Fruit fly (Drosophila melanogaster) whole organism, embryonic: Measurements from ENCODE around the gene Cpr67Fa1.

ENCODE experiments used
- Atf3 ChIP-seq: fragments of 200-800 bp; sonication (Bioruptor generic); optimal IDR thresholded peaks from 3 replicates; lab custom pipeline; 2016; ENCODE audit warnings: missing biosample characterization, missing genetic modification characterization
- B-H1 ChIP-seq: fragments of 200-800 bp; sonication (Bioruptor generic); IDR thresholded peaks from 3 replicates; pipeline ENCODE4 v1.3.6; 2022; ENCODE audit warnings: missing biosample characterization, missing genetic modification characterization
- Blimp-1 ChIP-seq: fragments of 200-800 bp; sonication (Bioruptor generic); optimal IDR thresholded peaks from 3 replicates; lab custom pipeline; 2018; ENCODE audit warnings: missing biosample characterization, missing genetic modification characterization, mild to moderate bottlenecking, moderate library complexity, missing genetic modification reagents
- CG10209 ChIP-seq: fragments of 200-800 bp; sonication (Bioruptor generic); optimal IDR thresholded peaks from 3 replicates; lab custom pipeline; 2017; ENCODE audit warnings: missing biosample characterization, mild to moderate bottlenecking, missing genetic modification characterization, missing genetic modification reagents
- CG10654 ChIP-seq: fragments of 200-800 bp; sonication (Bioruptor generic); optimal IDR thresholded peaks from 2 replicates; lab custom pipeline; 2016; ENCODE audit warnings: missing biosample characterization, missing genetic modification characterization
- CG12104 ChIP-seq: fragments of 200-800 bp; sonication (Bioruptor generic); optimal IDR thresholded peaks from 3 replicates; lab custom pipeline; 2016; ENCODE audit warnings: missing biosample characterization, missing genetic modification characterization
- CG13775 ChIP-seq: fragments of 200-800 bp; sonication (Bioruptor generic); optimal IDR thresholded peaks from 3 replicates; lab custom pipeline; 2017; ENCODE audit warnings: missing biosample characterization, mild to moderate bottlenecking, missing genetic modification characterization
- CG13894 ChIP-seq: fragments of 200-800 bp; sonication (Bioruptor generic); optimal IDR thresholded peaks from 3 replicates; lab custom pipeline; 2018; ENCODE audit warnings: missing biosample characterization, mild to moderate bottlenecking, missing genetic modification characterization, moderate library complexity
- CG15514 ChIP-seq: fragments of 200-800 bp; sonication (Bioruptor generic); optimal IDR thresholded peaks from 3 replicates; lab custom pipeline; 2017; ENCODE audit warnings: missing biosample characterization, missing genetic modification characterization, mild to moderate bottlenecking, moderate library complexity, missing genetic modification reagents
- CG15601 ChIP-seq: fragments of 200-800 bp; sonication (Bioruptor generic); optimal IDR thresholded peaks from 3 replicates; lab custom pipeline; 2019; ENCODE audit warnings: missing biosample characterization, mild to moderate bottlenecking, missing genetic modification characterization, moderate library complexity
- CG30431 ChIP-seq: fragments of 200-800 bp; sonication (Bioruptor generic); optimal IDR thresholded peaks from 2 replicates; lab custom pipeline; 2017; ENCODE audit warnings: missing biosample characterization, missing genetic modification characterization
- CG32772 ChIP-seq: fragments of 200-800 bp; sonication (Bioruptor generic); IDR thresholded peaks from 2 replicates; pipeline ENCODE4 v1.3.6; 2022; ENCODE audit warnings: missing biosample characterization, missing genetic modification characterization
- CG4707 ChIP-seq: fragments of 200-800 bp; sonication (Bioruptor generic); optimal IDR thresholded peaks from 2 replicates; lab custom pipeline; 2018; ENCODE audit warnings: missing biosample characterization, mild to moderate bottlenecking, missing genetic modification characterization, moderate library complexity
- CG6813 ChIP-seq: fragments of 200-800 bp; sonication (Bioruptor generic); optimal IDR thresholded peaks from 2 replicates; lab custom pipeline; 2017; ENCODE audit warnings: missing biosample characterization, missing genetic modification characterization, mild to moderate bottlenecking, moderate library complexity, missing genetic modification reagents
- CG7357 ChIP-seq: fragments of 200-800 bp; sonication (Bioruptor generic); IDR thresholded peaks from 3 replicates; pipeline ENCODE4 v1.3.6; 2022; ENCODE audit warnings: missing biosample characterization, missing genetic modification characterization
- CG8290 ChIP-seq, 3 experiments: fragments of 200-800 bp; sonication (Bioruptor generic); optimal IDR thresholded peaks; 2 replicates each; lab custom pipeline; 2016 to 2019; ENCODE audit warnings: missing biosample characterization in 3 of 3, missing genetic modification characterization in 3 of 3, mild to moderate bottlenecking in 2 of 3, moderate library complexity in 1 of 3
- CG9727 ChIP-seq: fragments of 200-800 bp; sonication (Bioruptor generic); optimal IDR thresholded peaks from 3 replicates; lab custom pipeline; 2017; ENCODE audit warnings: missing biosample characterization, mild to moderate bottlenecking, missing genetic modification characterization
- Chrac-16 ChIP-seq: fragments of 200-800 bp; sonication (Bioruptor generic); optimal IDR thresholded peaks from 3 replicates; lab custom pipeline; 2016; ENCODE audit warnings: missing biosample characterization, missing genetic modification characterization
- Dad ChIP-seq: fragments of 200-800 bp; sonication (Bioruptor generic); optimal IDR thresholded peaks from 3 replicates; lab custom pipeline; 2016; ENCODE audit warnings: missing biosample characterization, missing genetic modification characterization
- Dp ChIP-seq: fragments of 200-800 bp; sonication (Bioruptor generic); optimal IDR thresholded peaks from 2 replicates; lab custom pipeline; 2018; ENCODE audit warnings: missing biosample characterization, mild to moderate bottlenecking, missing genetic modification characterization, moderate library complexity
- Dref ChIP-seq: fragments of 200-800 bp; sonication (Bioruptor generic); IDR thresholded peaks from 2 replicates; pipeline ENCODE4 v1.3.6; 2022; ENCODE audit warnings: missing biosample characterization, missing genetic modification characterization
- Eip74EF ChIP-seq, 2 experiments: fragments of 200-800 bp in 1 of 2; fragments of >200 bp in 1 of 2; sonication (Bioruptor generic) in 1 of 2; optimal IDR thresholded peaks; 2 replicates each; lab custom pipeline; 2017 to 2019; ENCODE audit warnings: missing biosample characterization in 2 of 2, missing genetic modification characterization in 2 of 2, mild to moderate bottlenecking in 1 of 2, moderate library complexity in 1 of 2
- Hr78 ChIP-seq, 2 experiments: fragments of 200-800 bp in 1 of 2; fragments of >200 bp in 1 of 2; sonication (Bioruptor generic) in 1 of 2; optimal IDR thresholded peaks; 2 replicates each; lab custom pipeline; 2017 to 2019; ENCODE audit warnings: missing biosample characterization in 2 of 2, missing genetic modification characterization in 2 of 2, mild to moderate bottlenecking in 1 of 2, moderate library complexity in 1 of 2
- Max ChIP-seq: fragments of 200-800 bp; sonication (Bioruptor generic); optimal IDR thresholded peaks from 2 replicates; lab custom pipeline; 2016; ENCODE audit warnings: missing biosample characterization, mild to moderate bottlenecking, missing genetic modification characterization
- Nf-YC ChIP-seq: fragments of 200-800 bp; optimal IDR thresholded peaks from 3 replicates; lab custom pipeline; 2019; ENCODE audit warnings: missing biosample characterization, mild to moderate bottlenecking, missing genetic modification characterization, moderate library complexity
- Oli ChIP-seq: fragments of 200-800 bp; sonication (Bioruptor generic); optimal IDR thresholded peaks from 2 replicates; lab custom pipeline; 2018; ENCODE audit warnings: missing biosample characterization, mild to moderate bottlenecking, missing genetic modification characterization, moderate library complexity
- Opbp ChIP-seq: fragments of 200-800 bp; sonication (Bioruptor generic); IDR thresholded peaks from 3 replicates; pipeline ENCODE4 v1.3.6; 2022; ENCODE audit warnings: missing biosample characterization, missing genetic modification characterization; ENCODE audit not compliant: partially characterized antibody
- Pdp1 ChIP-seq, 2 experiments: fragments of 200-800 bp; sonication (Bioruptor generic); optimal IDR thresholded peaks; 3 replicates each; lab custom pipeline; 2016; ENCODE audit warnings: missing biosample characterization in 2 of 2, missing genetic modification characterization in 2 of 2, mild to moderate bottlenecking in 1 of 2, moderate library complexity in 1 of 2
- Ravus ChIP-seq: fragments of 200-800 bp; sonication (Bioruptor generic); IDR thresholded peaks from 2 replicates; pipeline ENCODE4 v1.3.6; 2022; ENCODE audit warnings: missing biosample characterization, missing genetic modification characterization
- Rfx ChIP-seq: fragments of 200-800 bp; sonication (Bioruptor generic); IDR thresholded peaks from 2 replicates; pipeline ENCODE4 v1.3.6; 2022; ENCODE audit warnings: missing biosample characterization, missing genetic modification characterization
- Side ChIP-seq: fragments of 200-800 bp; sonication (Bioruptor generic); optimal IDR thresholded peaks from 2 replicates; lab custom pipeline; 2016; ENCODE audit warnings: missing biosample characterization, missing genetic modification characterization
- Taf1 ChIP-seq: fragments of 200-800 bp; sonication (Bioruptor generic); IDR thresholded peaks from 2 replicates; pipeline ENCODE4 v1.3.6; 2022; ENCODE audit warnings: missing biosample characterization, missing genetic modification characterization
- ap ChIP-seq: fragments of 200-800 bp; sonication (Bioruptor generic); IDR thresholded peaks from 2 replicates; pipeline ENCODE4 v1.3.6; 2022; ENCODE audit warnings: missing biosample characterization, missing genetic modification characterization
- disco-r ChIP-seq: fragments of 200-800 bp; sonication (Bioruptor generic); optimal IDR thresholded peaks from 2 replicates; lab custom pipeline; 2016; ENCODE audit warnings: missing biosample characterization, missing genetic modification characterization
- ewg ChIP-seq: fragments of 200-800 bp; sonication (Bioruptor generic); optimal IDR thresholded peaks from 3 replicates; lab custom pipeline; 2017; ENCODE audit warnings: mild to moderate bottlenecking, missing biosample characterization, missing genetic modification reagents, missing genetic modification characterization
- jing ChIP-seq: fragments of 200-800 bp; sonication (Bioruptor generic); optimal IDR thresholded peaks from 2 replicates; lab custom pipeline; 2018; ENCODE audit warnings: missing biosample characterization, mild to moderate bottlenecking, missing genetic modification characterization
- lab ChIP-seq: fragments of 200-800 bp; sonication (Bioruptor generic); optimal IDR thresholded peaks from 3 replicates; lab custom pipeline; 2017; ENCODE audit warnings: missing biosample characterization, missing genetic modification characterization, mild to moderate bottlenecking, moderate library complexity, missing genetic modification reagents
- lbe ChIP-seq: fragments of 200-800 bp; sonication (Bioruptor generic); optimal IDR thresholded peaks from 2 replicates; lab custom pipeline; 2016; ENCODE audit warnings: missing biosample characterization, mild to moderate bottlenecking, missing genetic modification characterization
- nerfin-1 ChIP-seq: fragments of 200-800 bp; sonication (Bioruptor generic); optimal IDR thresholded peaks from 3 replicates; lab custom pipeline; 2019; ENCODE audit warnings: missing biosample characterization, mild to moderate bottlenecking, missing genetic modification characterization, moderate library complexity
- prd ChIP-seq, 3 experiments: fragments of >200 bp in 2 of 3; fragments of 200-800 bp in 1 of 3; sonication (Bioruptor generic) in 1 of 3; optimal IDR thresholded peaks in 2 of 3; IDR thresholded peaks in 1 of 3; 2 replicates in 2 of 3; 3 replicates in 1 of 3; pipeline versions ENCODE4 v1.3.6 to Lab custom; 2017 to 2022; ENCODE audit warnings: missing biosample characterization in 1 of 3, missing genetic modification characterization in 1 of 3
- sd ChIP-seq: fragments of 200-800 bp; sonication (Bioruptor generic); optimal IDR thresholded peaks from 3 replicates; lab custom pipeline; 2018; ENCODE audit warnings: missing biosample characterization, mild to moderate bottlenecking, missing genetic modification characterization, moderate library complexity
- sens-2 ChIP-seq: fragments of 200-800 bp; sonication (Bioruptor generic); IDR thresholded peaks from 2 replicates; pipeline ENCODE4 v1.3.6; 2022; ENCODE audit warnings: missing biosample characterization, missing genetic modification characterization
- sima ChIP-seq: fragments of 200-800 bp; sonication (Bioruptor generic); optimal IDR thresholded peaks from 2 replicates; lab custom pipeline; 2016; ENCODE audit warnings: missing biosample characterization, missing genetic modification characterization
- sisA ChIP-seq: fragments of 200-800 bp; sonication (Bioruptor generic); IDR thresholded peaks from 2 replicates; pipeline ENCODE4 v1.3.6; 2022; ENCODE audit warnings: missing biosample characterization, missing genetic modification characterization
- slbo ChIP-seq: fragments of 200-800 bp; sonication (Bioruptor generic); IDR thresholded peaks from 2 replicates; pipeline ENCODE4 v1.3.6; 2022; ENCODE audit warnings: missing biosample characterization, missing genetic modification characterization
- tup ChIP-seq: fragments of 200-800 bp; sonication (Bioruptor generic); optimal IDR thresholded peaks from 2 replicates; lab custom pipeline; 2016; ENCODE audit warnings: missing biosample characterization, mild to moderate bottlenecking, missing genetic modification characterization, moderate library complexity
- usp ChIP-seq: fragments of >200 bp; optimal IDR thresholded peaks from 2 replicates; lab custom pipeline; 2017; ENCODE audit warnings: missing biosample characterization, missing genetic modification characterization
- wor ChIP-seq: fragments of 200-800 bp; sonication (Bioruptor generic); IDR thresholded peaks from 2 replicates; pipeline ENCODE4 v1.3.6; 2022; ENCODE audit warnings: missing biosample characterization, missing genetic modification characterization
- zfh2 ChIP-seq: fragments of 200-800 bp; sonication (Bioruptor generic); optimal IDR thresholded peaks from 2 replicates; lab custom pipeline; 2016; ENCODE audit warnings: missing biosample characterization, missing genetic modification characterization

Gene Cpr67Fa1

DNA sequence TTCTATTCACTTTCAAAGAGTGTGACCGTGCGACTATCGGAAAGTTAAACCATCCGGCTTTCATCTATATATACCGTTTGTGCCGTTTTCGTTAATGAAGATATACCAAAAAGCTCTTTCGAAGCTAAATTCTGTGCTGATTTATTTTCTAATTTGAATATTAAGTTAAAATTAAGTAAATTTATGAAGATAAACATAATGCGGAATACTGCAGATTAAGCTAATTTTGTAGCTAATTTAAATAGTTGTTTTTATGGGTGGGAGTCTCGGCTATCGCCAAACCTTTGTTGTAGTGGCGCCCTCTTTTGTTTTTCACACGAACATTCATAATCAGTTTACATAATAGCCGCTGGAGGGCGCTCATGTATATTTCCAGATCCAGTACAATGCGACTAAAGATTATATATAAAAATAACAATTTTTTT is 9.3 kb downstream of the Cpr67Fa1 start, which contains the start of gene Aps (continued):
- peak; percentile 64 for TF ChIP-seq CG15601 (tag; lab: Kevin White, UChicago)
- no peak; the same call in 2 of the 3 replicates for TF ChIP-seq Opbp (GFP tag; lab: Robert Waterston, UW)
- no peak for TF ChIP-seq Dref (GFP tag; lab: Robert Waterston, UW)
- TF ChIP-seq usp (GFP tag; lab: Kevin White, UChicago): no peak
- no peak for TF ChIP-seq Nf-YC (tag; lab: Kevin White, UChicago)
- no peak for TF ChIP-seq lbe
- TF ChIP-seq CG4707 (GFP tag; lab: Kevin White, UChicago): no peak
- no peak for TF ChIP-seq CG6813 (GFP tag; lab: Kevin White, UChicago)
- no peak for TF ChIP-seq Hr78 (GFP tag; optimal IDR thresholded peaks at IDR 0.05; lab: Kevin White, UChicago)
- no peak for TF ChIP-seq Eip74EF (GFP tag; optimal IDR thresholded peaks at IDR 0.05; lab: Kevin White, UChicago)
- no peak for TF ChIP-seq zfh2 (GFP tag; lab: Kevin White, UChicago)
- TF ChIP-seq CG10209 (GFP tag; lab: Kevin White, UChicago): peak; percentile 23
- TF ChIP-seq CG15514 (GFP tag; lab: Kevin White, UChicago): peak; percentile 50
- TF ChIP-seq CG7357 (GFP tag; lab: Robert Waterston, UW): no peak
- TF ChIP-seq tup: no peak
- TF ChIP-seq nerfin-1 (tag; lab: Kevin White, UChicago): no peak
- TF ChIP-seq CG32772 (GFP tag; lab: Robert Waterston, UW): 0 out of 2 replicates have a peak, but pooled peaks have one; percentile 23
- TF ChIP-seq Side (GFP tag; lab: Kevin White, UChicago): no peak
- no peak for TF ChIP-seq Oli (tag; lab: Kevin White, UChicago)
- no peak for TF ChIP-seq Atf3 (GFP tag; lab: Kevin White, UChicago)
- peak; percentile 44 for TF ChIP-seq Dp
- no peak for TF ChIP-seq lab
- no peak for TF ChIP-seq wor (GFP tag; lab: Robert Waterston, UW)
- peak; percentile 65 for TF ChIP-seq Chrac-16 (GFP tag; lab: Kevin White, UChicago)
- TF ChIP-seq Max (GFP tag; lab: Kevin White, UChicago): peak; percentile 20
- TF ChIP-seq sens-2: peak; percentile 36; the same call in 1 of the 2 replicates
- peak; percentile 78 for TF ChIP-seq Rfx
- no peak for TF ChIP-seq ap
- no peak for TF ChIP-seq jing (GFP tag; lab: Kevin White, UChicago)
- peak; percentile 42; the same call in 1 of the 2 replicates for TF ChIP-seq Taf1 (GFP tag; lab: Robert Waterston, UW)
- TF ChIP-seq disco-r (GFP tag; lab: Kevin White, UChicago): no peak
- no peak for TF ChIP-seq CG12104 (GFP tag; lab: Kevin White, UChicago)
- TF ChIP-seq Ravus (GFP tag; lab: Robert Waterston, UW): no peak; the same call in 1 of the 2 replicates
- peak; percentile 10 for TF ChIP-seq ewg (GFP tag; lab: Kevin White, UChicago)
- TF ChIP-seq CG30431 (GFP tag; lab: Kevin White, UChicago): peak; percentile 16
- no peak for TF ChIP-seq CG13894 (tag; lab: Kevin White, UChicago)
- no peak for TF ChIP-seq Dad
- peak; percentile 30 for TF ChIP-seq CG13775
- no peak for TF ChIP-seq CG9727 (GFP tag; lab: Kevin White, UChicago)
- TF ChIP-seq B-H1: no peak
- TF ChIP-seq sima (GFP tag; lab: Kevin White, UChicago): no peak
- TF ChIP-seq CG10654: no peak
- TF ChIP-seq sisA (GFP tag; lab: Robert Waterston, UW): peak; percentile 49
- TF ChIP-seq Pdp1 (GFP tag; optimal IDR thresholded peaks at IDR 0.05; lab: Kevin White, UChicago): peak; percentile 47 to 65
- peak; percentile 17 for TF ChIP-seq CG8290 (GFP tag; optimal IDR thresholded peaks at IDR 0.05; lab: Kevin White, UChicago)
- no peak for TF ChIP-seq CG8290 (tag; optimal IDR thresholded peaks at IDR 0.05; lab: Kevin White, UChicago)
- TF ChIP-seq Blimp-1 (GFP tag; lab: Kevin White, UChicago): peak; percentile 14
- peak; percentile 61 for TF ChIP-seq sd (tag; lab: Kevin White, UChicago)
- TF ChIP-seq slbo (GFP tag; lab: Robert Waterston, UW): peak; percentile 70; the same call in 1 of the 2 replicates
- TF ChIP-seq prd (optimal IDR thresholded peaks at IDR 0.05; lab: Kevin White, UChicago): no peak
- peak; percentile 59; the same call in 2 of the 3 replicates for TF ChIP-seq prd (GFP tag; IDR thresholded peaks at IDR 0.05; lab: Robert Waterston, UW)
